Worm (Caenorhabditis elegans) whole organism, young adult: Measurements from ENCODE around the gene Y69A2AR.28.

Source experiments
- B0019.2 ChIP-seq: fragments of 200-800 bp; sonication (Bioruptor generic); conservative IDR thresholded peaks from 2 replicates; pipeline ENCODE4 v1.3.6; 2022; ENCODE audit warnings: missing genetic modification reagents, missing genetic modification characterization, missing compliant biosample characterization
- B0261.1 ChIP-seq: sonication (generic microtip); optimal IDR thresholded peaks from 2 replicates; lab custom pipeline; 2016; ENCODE audit warnings: mild to moderate bottlenecking, missing genetic modification characterization, moderate library complexity, missing compliant biosample characterization
- F10E7.11 ChIP-seq: sonication (generic microtip); optimal IDR thresholded peaks from 2 replicates; lab custom pipeline; 2017; ENCODE audit warnings: mild to moderate bottlenecking, missing genetic modification characterization, moderate library complexity, missing compliant biosample characterization
- F37B4.10 ChIP-seq: fragments of 200-800 bp; sonication (Bioruptor generic); IDR thresholded peaks from 2 replicates; pipeline ENCODE4 v1.3.6; 2022; ENCODE audit warnings: missing genetic modification characterization, missing compliant biosample characterization
- F39B2.1 ChIP-seq: fragments of 200-800 bp; sonication (Bioruptor generic); IDR thresholded peaks from 2 replicates; pipeline ENCODE4 v1.3.6; 2022; ENCODE audit warnings: missing genetic modification reagents, missing genetic modification characterization, missing compliant biosample characterization
- F49E8.2 ChIP-seq: sonication (generic microtip); optimal IDR thresholded peaks from 3 replicates; lab custom pipeline; 2017; ENCODE audit warnings: missing genetic modification characterization, mild to moderate bottlenecking, missing compliant biosample characterization, antibody characterized with exemption, moderate library complexity; ENCODE audit not compliant: insufficient read depth
- F52B5.7 ChIP-seq: sonication (generic microtip); optimal IDR thresholded peaks from 2 replicates; lab custom pipeline; 2016; ENCODE audit warnings: mild to moderate bottlenecking, missing genetic modification characterization, missing compliant biosample characterization
- F55B11.4 ChIP-seq: sonication (generic microtip); optimal IDR thresholded peaks from 2 replicates; lab custom pipeline; 2016; ENCODE audit warnings: missing compliant biosample characterization, missing genetic modification characterization, borderline replicate concordance; ENCODE audit not compliant: insufficient read depth
- T26A5.8 ChIP-seq: sonication (generic microtip); optimal IDR thresholded peaks from 2 replicates; lab custom pipeline; 2016; ENCODE audit warnings: missing genetic modification characterization, missing compliant biosample characterization
- Y53F4B.3 ChIP-seq: fragments of 200-800 bp; sonication (Bioruptor generic); IDR thresholded peaks from 2 replicates; pipeline ENCODE4 v1.3.6; 2022; ENCODE audit warnings: missing genetic modification reagents, missing genetic modification characterization, missing compliant biosample characterization
- Y95B8A.8 ChIP-seq: fragments of 200-800 bp; sonication (Bioruptor generic); IDR thresholded peaks from 2 replicates; pipeline ENCODE4 v1.3.6; 2022; ENCODE audit warnings: missing genetic modification reagents, missing genetic modification characterization, missing compliant biosample characterization
- akir-1 ChIP-seq: fragments of 200-800 bp; sonication (Bioruptor generic); optimal IDR thresholded peaks from 2 replicates; lab custom pipeline; 2018; ENCODE audit warnings: mild to moderate bottlenecking, missing genetic modification characterization, moderate library complexity, missing compliant biosample characterization
- athp-1 ChIP-seq: sonication (generic microtip); optimal IDR thresholded peaks from 2 replicates; lab custom pipeline; 2017; ENCODE audit warnings: mild to moderate bottlenecking, missing genetic modification characterization, missing compliant biosample characterization
- attf-3 ChIP-seq: fragments of 200-800 bp; sonication (Bioruptor generic); conservative IDR thresholded peaks from 2 replicates; pipeline ENCODE4 v1.3.6; 2022; ENCODE audit warnings: missing genetic modification reagents, missing genetic modification characterization, missing compliant biosample characterization
- bed-2 ChIP-seq: fragments of 200-800 bp; sonication (Bioruptor generic); IDR thresholded peaks from 2 replicates; pipeline ENCODE4 v1.3.6; 2022; ENCODE audit warnings: missing genetic modification reagents, missing genetic modification characterization, missing compliant biosample characterization
- ccch-3 ChIP-seq: fragments of 200-800 bp; sonication (Bioruptor generic); optimal IDR thresholded peaks from 2 replicates; lab custom pipeline; 2018; ENCODE audit warnings: mild to moderate bottlenecking, missing genetic modification characterization, missing compliant biosample characterization
- cebp-1 ChIP-seq, 2 experiments: fragments of 200-800 bp in 1 of 2; sonication (Bioruptor generic) in 1 of 2; sonication (generic microtip) in 1 of 2; IDR thresholded peaks in 1 of 2; optimal IDR thresholded peaks in 1 of 2; 2 replicates each; pipeline versions ENCODE4 v1.3.6 to Lab custom; 2017 to 2022; ENCODE audit warnings: missing compliant biosample characterization in 2 of 2, missing genetic modification characterization in 2 of 2, mild to moderate bottlenecking in 1 of 2, missing genetic modification reagents in 1 of 2, moderate library complexity in 1 of 2
- ceh-100 ChIP-seq: fragments of 200-800 bp; sonication (Bioruptor generic); IDR thresholded peaks from 2 replicates; pipeline ENCODE4 v1.3.6; 2022; ENCODE audit warnings: missing genetic modification reagents, missing genetic modification characterization, missing compliant biosample characterization
- ceh-91 ChIP-seq: fragments of 200-800 bp; sonication (Bioruptor generic); IDR thresholded peaks from 2 replicates; pipeline ENCODE4 v1.3.6; 2022; ENCODE audit warnings: missing genetic modification reagents, missing genetic modification characterization, missing compliant biosample characterization
- chd-7 ChIP-seq: sonication (generic microtip); optimal IDR thresholded peaks from 2 replicates; lab custom pipeline; 2016; ENCODE audit warnings: mild to moderate bottlenecking, missing genetic modification characterization, moderate library complexity, missing compliant biosample characterization
- dpl-1 ChIP-seq: fragments of 150-350 bp; optimal IDR thresholded peaks from 2 replicates; lab custom pipeline; 2014; ENCODE audit warnings: missing biosample characterization, missing genetic modification reagents, missing genetic modification characterization
- egl-18 ChIP-seq: fragments of 200-800 bp; sonication (Bioruptor generic); IDR thresholded peaks from 2 replicates; pipeline ENCODE4 v1.3.6; 2022; ENCODE audit warnings: missing genetic modification reagents, missing genetic modification characterization, missing compliant biosample characterization
- egl-44 ChIP-seq: fragments of 200-800 bp; sonication (Bioruptor generic); IDR thresholded peaks from 2 replicates; pipeline ENCODE4 v1.3.6; 2022; ENCODE audit warnings: missing genetic modification reagents, missing genetic modification characterization, missing compliant biosample characterization
- ekl-4 ChIP-seq: fragments of 200-800 bp; sonication (Bioruptor generic); IDR thresholded peaks from 2 replicates; pipeline ENCODE4 v1.3.6; 2022; ENCODE audit warnings: missing genetic modification reagents, missing genetic modification characterization, missing compliant biosample characterization
- fkh-3 ChIP-seq: sonication (generic microtip); optimal IDR thresholded peaks from 2 replicates; lab custom pipeline; 2016; ENCODE audit warnings: mild to moderate bottlenecking, missing genetic modification characterization, missing compliant biosample characterization
- hrde-1 ChIP-seq: sonication (generic microtip); optimal IDR thresholded peaks from 2 replicates; lab custom pipeline; 2016; ENCODE audit warnings: missing genetic modification characterization, mild to moderate bottlenecking, missing compliant biosample characterization, moderate library complexity, missing genotype, missing genetic modification reagents, borderline replicate concordance
- let-526 ChIP-seq: fragments of 200-800 bp; sonication (Bioruptor generic); IDR thresholded peaks from 2 replicates; pipeline ENCODE4 v1.3.6; 2022; ENCODE audit warnings: missing genetic modification reagents, missing genetic modification characterization, missing compliant biosample characterization
- let-607 ChIP-seq, 2 experiments: fragments of 200-800 bp in 1 of 2; sonication (Bioruptor generic) in 1 of 2; sonication (generic microtip) in 1 of 2; optimal IDR thresholded peaks; 2 replicates each; lab custom pipeline; 2016 to 2018; ENCODE audit warnings: mild to moderate bottlenecking in 2 of 2, missing compliant biosample characterization in 2 of 2, missing genetic modification characterization in 2 of 2, moderate library complexity in 2 of 2, missing genotype in 1 of 2
- lir-1 ChIP-seq: fragments of 200-800 bp; sonication (Bioruptor generic); conservative IDR thresholded peaks from 2 replicates; pipeline ENCODE4 v1.3.6; 2022; ENCODE audit warnings: missing genetic modification reagents, missing genetic modification characterization, missing compliant biosample characterization
- madf-6 ChIP-seq: fragments of 200-800 bp; sonication (Bioruptor generic); IDR thresholded peaks from 2 replicates; pipeline ENCODE4 v1.3.6; 2022; ENCODE audit warnings: missing genetic modification reagents, missing genetic modification characterization, missing compliant biosample characterization
- madf-8 ChIP-seq: fragments of 200-800 bp; sonication (Bioruptor generic); conservative IDR thresholded peaks from 2 replicates; pipeline ENCODE4 v1.3.6; 2022; ENCODE audit warnings: missing genetic modification reagents, missing genetic modification characterization, missing compliant biosample characterization
- mcd-1 ChIP-seq: fragments of 200-800 bp; sonication (Bioruptor generic); IDR thresholded peaks from 2 replicates; pipeline ENCODE4 v1.3.6; 2022; ENCODE audit warnings: missing genetic modification reagents, missing genetic modification characterization, missing compliant biosample characterization
- nfyb-1 ChIP-seq: fragments of 200-800 bp; sonication (Bioruptor generic); IDR thresholded peaks from 2 replicates; pipeline ENCODE4 v1.3.6; 2022; ENCODE audit warnings: missing genetic modification reagents, missing genetic modification characterization, missing compliant biosample characterization
- nhr-120 ChIP-seq: fragments of 200-800 bp; sonication (Bioruptor generic); IDR thresholded peaks from 2 replicates; pipeline ENCODE4 v1.3.6; 2022; ENCODE audit warnings: missing genetic modification characterization, missing compliant biosample characterization
- nhr-179 ChIP-seq: sonication (generic microtip); optimal IDR thresholded peaks from 2 replicates; lab custom pipeline; 2016; ENCODE audit warnings: mild to moderate bottlenecking, missing genetic modification characterization, missing compliant biosample characterization
- nhr-90 ChIP-seq: sonication (generic microtip); optimal IDR thresholded peaks from 2 replicates; lab custom pipeline; 2016; ENCODE audit warnings: missing genotype, mild to moderate bottlenecking, missing genetic modification characterization, missing compliant biosample characterization
- pbrm-1 ChIP-seq: fragments of 200-800 bp; sonication (Bioruptor generic); IDR thresholded peaks from 2 replicates; pipeline ENCODE4 v1.3.6; 2022; ENCODE audit warnings: missing genetic modification reagents, missing genetic modification characterization, missing compliant biosample characterization
- pha-4 ChIP-seq: fragments of 150-350 bp; sonication (generic microtip); optimal IDR thresholded peaks from 2 replicates; lab custom pipeline; 2014; ENCODE audit warnings: missing biosample characterization, missing genetic modification reagents, missing genetic modification characterization
- repo-1 ChIP-seq: sonication (generic microtip); optimal IDR thresholded peaks from 2 replicates; lab custom pipeline; 2017; ENCODE audit warnings: mild to moderate bottlenecking, missing genetic modification characterization, missing compliant biosample characterization
- sea-2 ChIP-seq: fragments of 200-800 bp; sonication (Bioruptor generic); IDR thresholded peaks from 2 replicates; pipeline ENCODE4 v1.3.6; 2022; ENCODE audit warnings: missing genetic modification characterization, missing compliant biosample characterization
- snpc-1.1 ChIP-seq: sonication (generic microtip); optimal IDR thresholded peaks from 2 replicates; lab custom pipeline; 2017; ENCODE audit warnings: missing genetic modification characterization, mild to moderate bottlenecking, missing compliant biosample characterization, antibody characterized with exemption, moderate library complexity, missing genotype, missing genetic modification reagents; ENCODE audit not compliant: insufficient read depth
- snpc-3.4 ChIP-seq: sonication (generic microtip); optimal IDR thresholded peaks from 2 replicates; lab custom pipeline; 2017; ENCODE audit warnings: missing genetic modification characterization, mild to moderate bottlenecking, missing compliant biosample characterization, antibody characterized with exemption, moderate library complexity, missing genotype, missing genetic modification reagents
- tbp1 ChIP-seq: fragments of 200-800 bp; sonication (Bioruptor generic); optimal IDR thresholded peaks from 2 replicates; lab custom pipeline; 2018; ENCODE audit warnings: mild to moderate bottlenecking, missing genetic modification characterization, missing compliant biosample characterization
- unc-130 ChIP-seq: sonication (generic microtip); optimal IDR thresholded peaks from 2 replicates; lab custom pipeline; 2016; ENCODE audit warnings: missing genetic modification reagents, missing genetic modification characterization, missing compliant biosample characterization
- unc-62 ChIP-seq: fragments of 150-350 bp; optimal IDR thresholded peaks from 2 replicates; lab custom pipeline; 2014; ENCODE audit warnings: missing biosample characterization, missing genetic modification reagents, missing genetic modification characterization
- zim-3 ChIP-seq: sonication (generic microtip); optimal IDR thresholded peaks from 2 replicates; lab custom pipeline; 2017; ENCODE audit warnings: mild to moderate bottlenecking, missing genetic modification characterization, moderate library complexity, missing compliant biosample characterization
- ztf-25 ChIP-seq: fragments of 200-800 bp; sonication (Bioruptor generic); IDR thresholded peaks from 2 replicates; pipeline ENCODE4 v1.3.6; 2022; ENCODE audit warnings: missing genetic modification reagents, missing genetic modification characterization, missing compliant biosample characterization
- ztf-28 ChIP-seq: fragments of 200-800 bp; sonication (Bioruptor generic); IDR thresholded peaks from 2 replicates; pipeline ENCODE4 v1.3.6; 2022; ENCODE audit warnings: missing genetic modification reagents, missing genetic modification characterization, missing compliant biosample characterization

The Y69A2AR.28 gene

DNA sequence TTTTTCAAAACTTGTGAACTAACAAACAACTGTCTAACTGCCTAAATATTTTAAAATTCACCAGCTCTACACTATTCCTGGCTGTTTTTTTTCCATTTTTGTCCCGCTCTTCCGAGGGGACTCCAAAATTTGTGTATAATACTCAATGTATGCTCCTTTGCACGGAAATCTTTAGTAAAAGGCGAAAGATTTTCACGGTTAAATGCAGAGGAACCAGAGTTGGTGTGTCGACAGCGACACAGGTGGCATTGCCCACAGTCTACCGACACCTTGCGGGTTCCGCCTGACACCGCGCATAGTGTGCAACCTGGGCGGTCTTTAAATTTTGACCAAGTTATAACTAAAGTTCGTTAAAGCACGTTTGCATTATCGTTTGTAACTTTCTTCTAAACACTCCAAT, 42.1 kb upstream of the Y69A2AR.28 start (continued):
- TF ChIP-seq unc-130 (GFP tag; lab: Kevin White, UChicago): no peak
- TF ChIP-seq madf-6: peak; percentile 86
- no peak for TF ChIP-seq egl-18
- TF ChIP-seq ekl-4: peak; percentile 82
- TF ChIP-seq pha-4 (tag; lab: Kevin White, UChicago): no peak
- TF ChIP-seq zim-3 (tag; lab: Kevin White, UChicago): peak; percentile 38
- no peak for TF ChIP-seq F39B2.1 (GFP tag; lab: Robert Waterston, UW)
- no peak for TF ChIP-seq nhr-120 (GFP tag; lab: Robert Waterston, UW)
- no peak for TF ChIP-seq ztf-25 (GFP tag; lab: Robert Waterston, UW)
- no peak for TF ChIP-seq chd-7 (tag; lab: Kevin White, UChicago)
- peak; percentile 81 for TF ChIP-seq snpc-3.4 (tag; lab: Kevin White, UChicago)
- TF ChIP-seq B0261.1 (tag; lab: Kevin White, UChicago): peak; percentile 46
- TF ChIP-seq lir-1 (GFP tag; lab: Robert Waterston, UW): no peak
- no peak for TF ChIP-seq cebp-1 (GFP tag; IDR thresholded peaks at IDR 0.05; lab: Robert Waterston, UW)
- no peak for TF ChIP-seq cebp-1 (tag; optimal IDR thresholded peaks at IDR 0.05; lab: Kevin White, UChicago)
- TF ChIP-seq Y95B8A.8: 0 out of 2 replicates have a peak, but pooled peaks have one; percentile 11
- peak; percentile 40; the same call in 1 of the 2 replicates for TF ChIP-seq ceh-91 (GFP tag; lab: Robert Waterston, UW)
- no peak for TF ChIP-seq Y53F4B.3 (GFP tag; lab: Robert Waterston, UW)
- no peak for TF ChIP-seq T26A5.8 (tag; lab: Kevin White, UChicago)
- TF ChIP-seq pbrm-1 (GFP tag; lab: Robert Waterston, UW): peak; percentile 91
- TF ChIP-seq bed-2: no peak
- no peak for TF ChIP-seq F55B11.4 (tag; lab: Kevin White, UChicago)
- no peak for TF ChIP-seq nfyb-1
- no peak for TF ChIP-seq akir-1 (GFP tag; lab: Kevin White, UChicago)
- no peak for TF ChIP-seq fkh-3
- no peak for TF ChIP-seq unc-62 (GFP tag; lab: Kevin White, UChicago)
- TF ChIP-seq tbp1 (GFP tag; lab: Kevin White, UChicago): peak; percentile 73
- TF ChIP-seq hrde-1: no peak
- peak; percentile 44; the same call in 1 of the 2 replicates for TF ChIP-seq B0019.2 (GFP tag; lab: Robert Waterston, UW)
- no peak for TF ChIP-seq F10E7.11 (tag; lab: Kevin White, UChicago)
- peak; percentile 85 for TF ChIP-seq mcd-1
- no peak for TF ChIP-seq F52B5.7 (tag; lab: Kevin White, UChicago)
- TF ChIP-seq egl-44 (GFP tag; lab: Robert Waterston, UW): no peak
- TF ChIP-seq ceh-100 (GFP tag; lab: Robert Waterston, UW): no peak
- TF ChIP-seq ccch-3: no peak
- TF ChIP-seq attf-3 (GFP tag; lab: Robert Waterston, UW): peak; percentile 72
- no peak for TF ChIP-seq nhr-179 (tag; lab: Kevin White, UChicago)
- TF ChIP-seq dpl-1 (GFP tag; lab: Kevin White, UChicago): no peak
- no peak for TF ChIP-seq nhr-90 (tag; lab: Kevin White, UChicago)
- peak; percentile 27; the same call in 1 of the 2 replicates for TF ChIP-seq madf-8 (GFP tag; lab: Robert Waterston, UW)
- no peak for TF ChIP-seq ztf-28 (GFP tag; lab: Robert Waterston, UW)
- TF ChIP-seq athp-1 (tag; lab: Kevin White, UChicago): no peak
- peak; percentile 87 for TF ChIP-seq snpc-1.1 (tag; lab: Kevin White, UChicago)
- TF ChIP-seq let-526: no peak
- TF ChIP-seq F49E8.2: peak; percentile 46
- no peak for TF ChIP-seq sea-2 (GFP tag; lab: Robert Waterston, UW)
- TF ChIP-seq F37B4.10 (GFP tag; lab: Robert Waterston, UW): no peak
- no peak for TF ChIP-seq let-607 (tag; optimal IDR thresholded peaks at IDR 0.05; lab: Kevin White, UChicago)
- TF ChIP-seq repo-1: no peak
